Fruit fly (Drosophila melanogaster) whole organism, embryonic: ENCODE data around the gene Pi4KIIalpha.
A peak's percentile ranks its signal among the peaks of the same experiment; 100 is the strongest.

Experiments used
- CG10321 ChIP-seq: fragments of 200-800 bp; sonication (Bioruptor generic); IDR thresholded peaks from 2 replicates; pipeline ENCODE4 v1.3.6; 2022; ENCODE audit warnings: missing biosample characterization, missing genetic modification characterization
- CG10543 ChIP-seq: fragments of 200-800 bp; sonication (Bioruptor generic); optimal IDR thresholded peaks from 3 replicates; lab custom pipeline; 2017; ENCODE audit warnings: missing biosample characterization, mild to moderate bottlenecking, missing genetic modification characterization, moderate library complexity
- CG11696 ChIP-seq: fragments of 200-800 bp; sonication (Bioruptor generic); IDR thresholded peaks from 2 replicates; pipeline ENCODE4 v1.3.6; 2022; ENCODE audit warnings: missing biosample characterization, missing genetic modification characterization
- CG11723 ChIP-seq: fragments of 200-800 bp; sonication (Bioruptor generic); optimal IDR thresholded peaks from 2 replicates; lab custom pipeline; 2017; ENCODE audit warnings: missing biosample characterization, mild to moderate bottlenecking, missing genetic modification characterization
- CG1233 ChIP-seq: fragments of 200-800 bp; sonication (Bioruptor generic); optimal IDR thresholded peaks from 4 replicates; lab custom pipeline; 2018; ENCODE audit warnings: missing biosample characterization, mild to moderate bottlenecking, missing genetic modification characterization
- CG13296 ChIP-seq: fragments of 200-800 bp; sonication (Bioruptor generic); optimal IDR thresholded peaks from 3 replicates; lab custom pipeline; 2018; ENCODE audit warnings: missing biosample characterization, mild to moderate bottlenecking, missing genetic modification characterization
- CG15011 ChIP-seq: fragments of 200-800 bp; sonication (Bioruptor generic); optimal IDR thresholded peaks from 3 replicates; lab custom pipeline; 2018; ENCODE audit warnings: missing biosample characterization, mild to moderate bottlenecking, missing genetic modification characterization
- CG1647 ChIP-seq: fragments of 200-800 bp; sonication (Bioruptor generic); optimal IDR thresholded peaks from 3 replicates; lab custom pipeline; 2016; ENCODE audit warnings: missing biosample characterization, missing genetic modification characterization
- CG2678 ChIP-seq: fragments of 200-800 bp; sonication (Bioruptor generic); optimal IDR thresholded peaks from 3 replicates; lab custom pipeline; 2019; ENCODE audit warnings: missing biosample characterization, mild to moderate bottlenecking, missing genetic modification characterization, moderate library complexity
- CG30431 ChIP-seq: fragments of 200-800 bp; sonication (Bioruptor generic); optimal IDR thresholded peaks from 2 replicates; lab custom pipeline; 2017; ENCODE audit warnings: missing biosample characterization, missing genetic modification characterization
- CG31365 ChIP-seq: fragments of 200-800 bp; sonication (Bioruptor generic); optimal IDR thresholded peaks from 2 replicates; lab custom pipeline; 2018; ENCODE audit warnings: missing biosample characterization, mild to moderate bottlenecking, missing genetic modification characterization
- CG32772 ChIP-seq: fragments of 200-800 bp; sonication (Bioruptor generic); IDR thresholded peaks from 2 replicates; pipeline ENCODE4 v1.3.6; 2022; ENCODE audit warnings: missing biosample characterization, missing genetic modification characterization
- CG3281 ChIP-seq: fragments of 200-800 bp; sonication (Bioruptor generic); optimal IDR thresholded peaks from 3 replicates; lab custom pipeline; 2017; ENCODE audit warnings: missing biosample characterization, mild to moderate bottlenecking, missing genetic modification characterization
- CG3847 ChIP-seq: fragments of 200-800 bp; sonication (Bioruptor generic); IDR thresholded peaks from 2 replicates; pipeline ENCODE4 v1.3.6; 2022; ENCODE audit warnings: missing biosample characterization, missing genetic modification characterization
- CG4404 ChIP-seq: fragments of 200-800 bp; sonication (Bioruptor generic); IDR thresholded peaks from 2 replicates; pipeline ENCODE4 v1.3.6; 2022; ENCODE audit warnings: missing biosample characterization, missing genetic modification characterization
- CG4424 ChIP-seq: fragments of 200-800 bp; sonication (Bioruptor generic); optimal IDR thresholded peaks from 3 replicates; lab custom pipeline; 2016; ENCODE audit warnings: missing biosample characterization, missing genetic modification characterization
- CG6254 ChIP-seq: fragments of 200-800 bp; sonication (Bioruptor generic); optimal IDR thresholded peaks from 3 replicates; lab custom pipeline; 2017; ENCODE audit warnings: mild to moderate bottlenecking, missing biosample characterization, missing genetic modification reagents, missing genetic modification characterization
- CG6791 ChIP-seq: fragments of 200-800 bp; sonication (Bioruptor generic); IDR thresholded peaks from 3 replicates; pipeline ENCODE4 v1.3.6; 2022; ENCODE audit warnings: missing biosample characterization, missing genetic modification characterization; ENCODE audit not compliant: partially characterized antibody
- CG8089 ChIP-seq: fragments of 200-800 bp; sonication (Bioruptor generic); optimal IDR thresholded peaks from 3 replicates; lab custom pipeline; 2016; ENCODE audit warnings: missing biosample characterization, missing genetic modification characterization
- CG8290 ChIP-seq, 3 experiments: fragments of 200-800 bp; sonication (Bioruptor generic); optimal IDR thresholded peaks; 2 replicates each; lab custom pipeline; 2016 to 2019; ENCODE audit warnings: missing biosample characterization in 3 of 3, missing genetic modification characterization in 3 of 3, mild to moderate bottlenecking in 2 of 3, moderate library complexity in 1 of 3
- CG8478 ChIP-seq: fragments of >200 bp; optimal IDR thresholded peaks from 2 replicates; lab custom pipeline; 2018
- CG9727 ChIP-seq: fragments of 200-800 bp; sonication (Bioruptor generic); optimal IDR thresholded peaks from 3 replicates; lab custom pipeline; 2017; ENCODE audit warnings: missing biosample characterization, mild to moderate bottlenecking, missing genetic modification characterization
- D19A ChIP-seq: fragments of 200-800 bp; optimal IDR thresholded peaks from 3 replicates; lab custom pipeline; 2019; ENCODE audit warnings: missing biosample characterization, mild to moderate bottlenecking, missing genetic modification characterization, moderate library complexity
- ERR ChIP-seq: fragments of 200-800 bp; sonication (Bioruptor generic); optimal IDR thresholded peaks from 2 replicates; lab custom pipeline; 2016; ENCODE audit warnings: missing biosample characterization, missing genetic modification characterization
- Ets65A ChIP-seq: fragments of 200-800 bp; sonication (Bioruptor generic); peaks from one replicate; lab custom pipeline; 2016; ENCODE audit warnings: missing biosample characterization, missing genetic modification characterization
- HHEX ChIP-seq: fragments of 200-800 bp; sonication (Bioruptor generic); optimal IDR thresholded peaks from 3 replicates; lab custom pipeline; 2017; ENCODE audit warnings: missing biosample characterization, mild to moderate bottlenecking, missing genetic modification characterization, missing genetic modification reagents
- Meics ChIP-seq: fragments of 200-800 bp; sonication (Bioruptor generic); optimal IDR thresholded peaks from 2 replicates; lab custom pipeline; 2017; ENCODE audit warnings: missing biosample characterization, mild to moderate bottlenecking, missing genetic modification characterization
- Mrtf ChIP-seq: fragments of 200-800 bp; sonication (Bioruptor generic); IDR thresholded peaks from 3 replicates; pipeline ENCODE4 v1.3.6; 2022; ENCODE audit warnings: missing biosample characterization, missing genetic modification characterization
- Pdp1 ChIP-seq, 2 experiments: fragments of 200-800 bp; sonication (Bioruptor generic); optimal IDR thresholded peaks; 3 replicates each; lab custom pipeline; 2016; ENCODE audit warnings: missing biosample characterization in 2 of 2, missing genetic modification characterization in 2 of 2, mild to moderate bottlenecking in 1 of 2, moderate library complexity in 1 of 2
- Ravus ChIP-seq: fragments of 200-800 bp; sonication (Bioruptor generic); IDR thresholded peaks from 2 replicates; pipeline ENCODE4 v1.3.6; 2022; ENCODE audit warnings: missing biosample characterization, missing genetic modification characterization
- Sox102F ChIP-seq: fragments of 200-800 bp; sonication (Bioruptor generic); optimal IDR thresholded peaks from 2 replicates; lab custom pipeline; 2018; ENCODE audit warnings: missing biosample characterization, mild to moderate bottlenecking, missing genetic modification characterization, moderate library complexity
- Ssrp ChIP-seq: fragments of 200-800 bp; sonication (Bioruptor generic); optimal IDR thresholded peaks from 2 replicates; lab custom pipeline; 2018; ENCODE audit warnings: missing biosample characterization, mild to moderate bottlenecking, missing genetic modification characterization, moderate library complexity
- Taf1 ChIP-seq: fragments of 200-800 bp; sonication (Bioruptor generic); IDR thresholded peaks from 2 replicates; pipeline ENCODE4 v1.3.6; 2022; ENCODE audit warnings: missing biosample characterization, missing genetic modification characterization
- YL-1 ChIP-seq: fragments of 200-800 bp; sonication (Bioruptor generic); optimal IDR thresholded peaks from 3 replicates; lab custom pipeline; 2017; ENCODE audit warnings: missing biosample characterization, mild to moderate bottlenecking, missing genetic modification characterization
- bab2 ChIP-seq: fragments of 200-800 bp; sonication (Bioruptor generic); optimal IDR thresholded peaks from 2 replicates; lab custom pipeline; 2016; ENCODE audit warnings: missing biosample characterization, missing genetic modification characterization
- bcd ChIP-seq: fragments of 200-800 bp; sonication (Bioruptor generic); optimal IDR thresholded peaks from 2 replicates; lab custom pipeline; 2017; ENCODE audit warnings: missing biosample characterization, mild to moderate bottlenecking, missing genetic modification characterization
- chm ChIP-seq: fragments of 200-800 bp; sonication (Bioruptor generic); IDR thresholded peaks from 2 replicates; pipeline ENCODE4 v1.3.6; 2022; ENCODE audit warnings: missing biosample characterization, missing genetic modification characterization
- dpn ChIP-seq, 2 experiments: fragments of 200-800 bp; sonication (Bioruptor generic); optimal IDR thresholded peaks; 3 replicates each; lab custom pipeline; 2016; ENCODE audit warnings: missing biosample characterization in 2 of 2, missing genetic modification characterization in 2 of 2
- ems ChIP-seq: fragments of 200-800 bp; sonication (Bioruptor generic); optimal IDR thresholded peaks from 3 replicates; lab custom pipeline; 2016; ENCODE audit warnings: missing biosample characterization, missing genetic modification characterization
- gt ChIP-seq: fragments of 200-800 bp; sonication (Bioruptor generic); IDR thresholded peaks from 2 replicates; pipeline ENCODE4 v1.3.6; 2022; ENCODE audit warnings: missing biosample characterization, missing genetic modification characterization
- inv ChIP-seq: fragments of 200-800 bp; sonication (Bioruptor generic); IDR thresholded peaks from 2 replicates; pipeline ENCODE4 v1.3.6; 2022; ENCODE audit warnings: missing biosample characterization, missing genetic modification characterization; ENCODE audit not compliant: partially characterized antibody
- jing ChIP-seq: fragments of 200-800 bp; sonication (Bioruptor generic); optimal IDR thresholded peaks from 2 replicates; lab custom pipeline; 2018; ENCODE audit warnings: missing biosample characterization, mild to moderate bottlenecking, missing genetic modification characterization
- lmd ChIP-seq: fragments of 200-800 bp; sonication (Bioruptor generic); IDR thresholded peaks from 2 replicates; pipeline ENCODE4 v1.3.6; 2022; ENCODE audit warnings: missing biosample characterization, missing genetic modification characterization
- p53 ChIP-seq: fragments of 200-800 bp; sonication (Bioruptor generic); optimal IDR thresholded peaks from 2 replicates; lab custom pipeline; 2016; ENCODE audit warnings: missing biosample characterization, missing genetic modification characterization
- repo ChIP-seq: fragments of 200-800 bp; sonication (Bioruptor generic); optimal IDR thresholded peaks from 2 replicates; lab custom pipeline; 2016; ENCODE audit warnings: missing biosample characterization, missing genetic modification characterization
- sisA ChIP-seq: fragments of 200-800 bp; sonication (Bioruptor generic); IDR thresholded peaks from 2 replicates; pipeline ENCODE4 v1.3.6; 2022; ENCODE audit warnings: missing biosample characterization, missing genetic modification characterization
- sob ChIP-seq: fragments of 200-800 bp; sonication (Bioruptor generic); IDR thresholded peaks from 2 replicates; pipeline ENCODE4 v1.3.6; 2022; ENCODE audit warnings: missing biosample characterization, missing genetic modification characterization
- sug ChIP-seq: fragments of 200-800 bp; optimal IDR thresholded peaks from 2 replicates; lab custom pipeline; 2019; ENCODE audit warnings: missing biosample characterization, mild to moderate bottlenecking, missing genetic modification characterization, moderate library complexity
- vfl ChIP-seq: fragments of 200-800 bp; sonication (Bioruptor generic); optimal IDR thresholded peaks from 2 replicates; lab custom pipeline; 2016; ENCODE audit warnings: missing biosample characterization, missing genetic modification characterization
- vnd ChIP-seq: fragments of 200-800 bp; sonication (Bioruptor generic); IDR thresholded peaks from 3 replicates; pipeline ENCODE4 v1.3.6; 2022; ENCODE audit warnings: missing biosample characterization, missing genetic modification characterization; ENCODE audit not compliant: partially characterized antibody
- zfh2 ChIP-seq: fragments of 200-800 bp; sonication (Bioruptor generic); optimal IDR thresholded peaks from 2 replicates; lab custom pipeline; 2016; ENCODE audit warnings: missing biosample characterization, missing genetic modification characterization

The Pi4KIIalpha gene

dm6 chr3R:5547464-5547943 lies 15.9 kb downstream of the Pi4KIIalpha start, which contains the start of gene CG2519 (continued):
- TF ChIP-seq vnd (GFP tag; lab: Robert Waterston, UW) (peak; percentile 88), Ssrp (tag; lab: Kevin White, UChicago) (no peak), CG11723 (no peak), CG30431 (GFP tag; lab: Kevin White, UChicago) (no peak), HHEX (no peak), inv (GFP tag; lab: Robert Waterston, UW) (peak; percentile 91), CG6254 (GFP tag; lab: Kevin White, UChicago) (peak; percentile 21), CG13296 (no peak), CG11696 (GFP tag; lab: Robert Waterston, UW) (no peak), ERR (GFP tag; lab: Kevin White, UChicago) (peak; percentile 57), Meics (GFP tag; lab: Kevin White, UChicago) (no peak), chm (no peak; the same call in 1 of the 2 replicates), CG8290 (GFP tag; optimal IDR thresholded peaks at IDR 0.05; lab: Kevin White, UChicago) (peak; percentile 44), CG8290 (tag; optimal IDR thresholded peaks at IDR 0.05; lab: Kevin White, UChicago) (no peak), CG3847 (0 out of 2 replicates have a peak, but pooled peaks have one; percentile 62), CG10321 (GFP tag; lab: Robert Waterston, UW) (no peak), p53 (GFP tag; lab: Kevin White, UChicago) (peak; percentile 11), CG15011 (GFP tag; lab: Kevin White, UChicago) (no peak), CG4404 (no peak), ems (peak; percentile 72), jing (GFP tag; lab: Kevin White, UChicago) (no peak), CG1647 (GFP tag; lab: Kevin White, UChicago) (peak; percentile 36), Pdp1 (GFP tag; optimal IDR thresholded peaks at IDR 0.05; lab: Kevin White, UChicago) (peak in 1 of 2 experiments; percentile 45), CG6791 (GFP tag; lab: Robert Waterston, UW) (peak; percentile 97), CG32772 (GFP tag; lab: Robert Waterston, UW) (no peak; the same call in 1 of the 2 replicates), CG1233 (GFP tag; lab: Kevin White, UChicago) (no peak), sisA (GFP tag; lab: Robert Waterston, UW) (peak; percentile 55), sug (no peak), YL-1 (GFP tag; lab: Kevin White, UChicago) (peak; percentile 93), CG10543 (GFP tag; lab: Kevin White, UChicago) (peak; percentile 61), CG3281 (GFP tag; lab: Kevin White, UChicago) (no peak), repo (GFP tag; lab: Kevin White, UChicago) (no peak), lmd (GFP tag; lab: Robert Waterston, UW) (no peak), sob (GFP tag; lab: Robert Waterston, UW) (peak; percentile 78), Taf1 (GFP tag; lab: Robert Waterston, UW) (no peak), D19A (tag; lab: Kevin White, UChicago) (no peak), CG2678 (tag; lab: Kevin White, UChicago) (no peak), CG9727 (no peak), Ets65A (peak; percentile 97), bab2 (peak; percentile 55), gt (GFP tag; lab: Robert Waterston, UW) (no peak), dpn (GFP tag; optimal IDR thresholded peaks at IDR 0.05; lab: Kevin White, UChicago) (peak; percentile 55 to 67), CG4424 (GFP tag; lab: Kevin White, UChicago) (peak; percentile 48), bcd (no peak), CG8089 (peak; percentile 3), Ravus (no peak; the same call in 1 of the 2 replicates), Sox102F (GFP tag; lab: Kevin White, UChicago) (no peak), zfh2 (GFP tag; lab: Kevin White, UChicago) (peak; percentile 72), CG8478 (lab: Kevin White, UChicago) (peak; percentile 86), CG31365 (tag; lab: Kevin White, UChicago) (no peak), Mrtf (GFP tag; lab: Robert Waterston, UW) (peak; percentile 24; the same call in 1 of the 3 replicates), vfl (GFP tag; lab: Kevin White, UChicago) (peak; percentile 60)
